Fruit fly (Drosophila melanogaster) whole organism, embryonic: Measurements from ENCODE around the gene stas.

Source experiments
- Abd-B ChIP-seq: fragments of 200-800 bp; sonication (Bioruptor generic); optimal IDR thresholded peaks from 2 replicates; lab custom pipeline; 2018; ENCODE audit warnings: missing biosample characterization, mild to moderate bottlenecking, missing genetic modification characterization, moderate library complexity
- BEAF-32 ChIP-seq: fragments of 200-800 bp; sonication (Bioruptor generic); optimal IDR thresholded peaks from 3 replicates; lab custom pipeline; 2017; ENCODE audit warnings: missing biosample characterization, missing genetic modification characterization, mild to moderate bottlenecking, moderate library complexity, missing genetic modification reagents
- BtbVII ChIP-seq: fragments of 200-800 bp; sonication (Bioruptor generic); optimal IDR thresholded peaks from 3 replicates; lab custom pipeline; 2017; ENCODE audit warnings: missing biosample characterization, mild to moderate bottlenecking, missing genetic modification characterization
- CG10147 ChIP-seq: fragments of 200-800 bp; sonication (Bioruptor generic); optimal IDR thresholded peaks from 2 replicates; lab custom pipeline; 2019; ENCODE audit warnings: missing biosample characterization, mild to moderate bottlenecking, missing genetic modification characterization, moderate library complexity
- CG10543 ChIP-seq: fragments of 200-800 bp; sonication (Bioruptor generic); optimal IDR thresholded peaks from 3 replicates; lab custom pipeline; 2017; ENCODE audit warnings: missing biosample characterization, mild to moderate bottlenecking, missing genetic modification characterization, moderate library complexity
- CG13287 ChIP-seq: fragments of 200-800 bp; sonication (Bioruptor generic); IDR thresholded peaks from 2 replicates; pipeline ENCODE4 v1.3.6; 2022; ENCODE audit warnings: missing biosample characterization, missing genetic modification characterization; ENCODE audit not compliant: partially characterized antibody
- CG14965 ChIP-seq: fragments of 200-800 bp; sonication (Bioruptor generic); optimal IDR thresholded peaks from 2 replicates; lab custom pipeline; 2016; ENCODE audit warnings: missing biosample characterization, missing genetic modification characterization, borderline replicate concordance
- CG31365 ChIP-seq: fragments of 200-800 bp; sonication (Bioruptor generic); optimal IDR thresholded peaks from 2 replicates; lab custom pipeline; 2018; ENCODE audit warnings: missing biosample characterization, mild to moderate bottlenecking, missing genetic modification characterization
- CG32532 ChIP-seq: fragments of 200-800 bp; sonication (Bioruptor generic); IDR thresholded peaks from 2 replicates; pipeline ENCODE4 v1.3.6; 2022; ENCODE audit warnings: missing biosample characterization, missing genetic modification characterization
- CG4328 ChIP-seq: fragments of 200-800 bp; sonication (Bioruptor generic); optimal IDR thresholded peaks from 3 replicates; lab custom pipeline; 2017; ENCODE audit warnings: missing biosample characterization, missing genetic modification reagents, missing genetic modification characterization
- CG4820 ChIP-seq: fragments of 200-800 bp; sonication (Bioruptor generic); optimal IDR thresholded peaks from 3 replicates; lab custom pipeline; 2016; ENCODE audit warnings: missing biosample characterization, missing genetic modification characterization
- CG6854 ChIP-seq: fragments of 200-800 bp; sonication (Bioruptor generic); optimal IDR thresholded peaks from 3 replicates; lab custom pipeline; 2017; ENCODE audit warnings: missing biosample characterization, mild to moderate bottlenecking, missing genetic modification characterization
- CG8924 ChIP-seq: fragments of 200-800 bp; optimal IDR thresholded peaks from 3 replicates; lab custom pipeline; 2019; ENCODE audit warnings: missing biosample characterization, mild to moderate bottlenecking, missing genetic modification characterization, moderate library complexity
- CG9437 ChIP-seq: fragments of 200-800 bp; sonication (Bioruptor generic); optimal IDR thresholded peaks from 2 replicates; lab custom pipeline; 2018; ENCODE audit warnings: missing biosample characterization, mild to moderate bottlenecking, missing genetic modification characterization
- CG9817 ChIP-seq: fragments of 200-800 bp; sonication (Bioruptor generic); optimal IDR thresholded peaks from 2 replicates; lab custom pipeline; 2018; ENCODE audit warnings: missing biosample characterization, mild to moderate bottlenecking, missing genetic modification characterization, moderate library complexity
- Dad ChIP-seq: fragments of 200-800 bp; sonication (Bioruptor generic); optimal IDR thresholded peaks from 3 replicates; lab custom pipeline; 2016; ENCODE audit warnings: missing biosample characterization, missing genetic modification characterization
- Dip2 ChIP-seq: fragments of 200-800 bp; sonication (Bioruptor generic); IDR thresholded peaks from 2 replicates; pipeline ENCODE4 v1.3.6; 2022; ENCODE audit warnings: missing biosample characterization, missing genetic modification characterization
- Eip74EF ChIP-seq, 2 experiments: fragments of 200-800 bp in 1 of 2; fragments of >200 bp in 1 of 2; sonication (Bioruptor generic) in 1 of 2; optimal IDR thresholded peaks; 2 replicates each; lab custom pipeline; 2017 to 2019; ENCODE audit warnings: missing biosample characterization in 2 of 2, missing genetic modification characterization in 2 of 2, mild to moderate bottlenecking in 1 of 2, moderate library complexity in 1 of 2
- Fer2 ChIP-seq: fragments of 200-800 bp; sonication (Bioruptor generic); optimal IDR thresholded peaks from 2 replicates; lab custom pipeline; 2018; ENCODE audit warnings: missing biosample characterization, mild to moderate bottlenecking, missing genetic modification characterization, moderate library complexity
- HmgD ChIP-seq: fragments of 200-800 bp; sonication (Bioruptor generic); optimal IDR thresholded peaks from 3 replicates; lab custom pipeline; 2016; ENCODE audit warnings: missing biosample characterization, missing genetic modification characterization
- Mad ChIP-seq: fragments of 200-800 bp; sonication (Bioruptor generic); optimal IDR thresholded peaks from 2 replicates; lab custom pipeline; 2016; ENCODE audit warnings: missing biosample characterization, missing genetic modification characterization
- NC2α ChIP-seq: fragments of 200-800 bp; sonication (Bioruptor generic); optimal IDR thresholded peaks from 2 replicates; lab custom pipeline; 2016; ENCODE audit warnings: missing biosample characterization, missing genetic modification characterization
- Nf-YC ChIP-seq: fragments of 200-800 bp; optimal IDR thresholded peaks from 3 replicates; lab custom pipeline; 2019; ENCODE audit warnings: missing biosample characterization, mild to moderate bottlenecking, missing genetic modification characterization, moderate library complexity
- Rx ChIP-seq: fragments of 200-800 bp; sonication (Bioruptor generic); IDR thresholded peaks from 2 replicates; pipeline ENCODE4 v1.3.6; 2022; ENCODE audit warnings: missing biosample characterization, missing genetic modification characterization
- Six4 ChIP-seq: fragments of 200-800 bp; sonication (Bioruptor generic); optimal IDR thresholded peaks from 2 replicates; lab custom pipeline; 2016; ENCODE audit warnings: missing biosample characterization, missing genetic modification characterization
- Sry-β ChIP-seq: fragments of 200-800 bp; sonication (Bioruptor generic); optimal IDR thresholded peaks from 2 replicates; lab custom pipeline; 2018; ENCODE audit warnings: missing biosample characterization, mild to moderate bottlenecking, missing genetic modification characterization, moderate library complexity
- TFAM ChIP-seq: fragments of 200-800 bp; sonication (Bioruptor generic); optimal IDR thresholded peaks from 2 replicates; lab custom pipeline; 2017; ENCODE audit warnings: missing biosample characterization, missing genetic modification characterization, inconsistent platforms
- Vsx1 ChIP-seq: fragments of 200-800 bp; sonication (Bioruptor generic); optimal IDR thresholded peaks from 2 replicates; lab custom pipeline; 2017; ENCODE audit warnings: missing biosample characterization, mild to moderate bottlenecking, missing genetic modification characterization, missing genetic modification reagents
- Xbp1 ChIP-seq: fragments of 200-800 bp; sonication (Bioruptor generic); optimal IDR thresholded peaks from 3 replicates; lab custom pipeline; 2016; ENCODE audit warnings: missing biosample characterization, mild to moderate bottlenecking, missing genetic modification characterization
- caup ChIP-seq: fragments of 200-800 bp; sonication (Bioruptor generic); optimal IDR thresholded peaks from 3 replicates; lab custom pipeline; 2017; ENCODE audit warnings: missing biosample characterization, mild to moderate bottlenecking, missing genetic modification characterization, moderate library complexity; ENCODE audit not compliant: severe bottlenecking
- chm ChIP-seq: fragments of 200-800 bp; sonication (Bioruptor generic); IDR thresholded peaks from 2 replicates; pipeline ENCODE4 v1.3.6; 2022; ENCODE audit warnings: missing biosample characterization, missing genetic modification characterization
- crc ChIP-seq: fragments of 200-800 bp; sonication (Bioruptor generic); optimal IDR thresholded peaks from 2 replicates; lab custom pipeline; 2016; ENCODE audit warnings: missing biosample characterization, missing genetic modification characterization
- crol ChIP-seq: fragments of 200-800 bp; sonication (Bioruptor generic); IDR thresholded peaks from 2 replicates; pipeline ENCODE4 v1.3.6; 2022; ENCODE audit warnings: missing biosample characterization, missing genetic modification characterization
- dmrt99B ChIP-seq: fragments of 200-800 bp; sonication (Bioruptor generic); optimal IDR thresholded peaks from 2 replicates; lab custom pipeline; 2018; ENCODE audit warnings: missing biosample characterization, mild to moderate bottlenecking, missing genetic modification characterization, moderate library complexity
- gem ChIP-seq: fragments of 200-800 bp; sonication (Bioruptor generic); optimal IDR thresholded peaks from 2 replicates; lab custom pipeline; 2019; ENCODE audit warnings: missing biosample characterization, mild to moderate bottlenecking, missing genetic modification characterization, moderate library complexity
- ind ChIP-seq: fragments of 200-800 bp; sonication (Bioruptor generic); optimal IDR thresholded peaks from 3 replicates; lab custom pipeline; 2016; ENCODE audit warnings: missing biosample characterization, missing genetic modification characterization
- lmd ChIP-seq: fragments of 200-800 bp; sonication (Bioruptor generic); IDR thresholded peaks from 2 replicates; pipeline ENCODE4 v1.3.6; 2022; ENCODE audit warnings: missing biosample characterization, missing genetic modification characterization
- lola ChIP-seq, 3 experiments: fragments of >200 bp in 2 of 3; fragments of 200-800 bp in 1 of 3; sonication (Bioruptor generic) in 1 of 3; optimal IDR thresholded peaks; 2 replicates each; lab custom pipeline; 2017 to 2019; ENCODE audit warnings: missing biosample characterization in 3 of 3, missing genetic modification characterization in 3 of 3, mild to moderate bottlenecking in 1 of 3, moderate library complexity in 1 of 3
- nmo ChIP-seq: fragments of 200-800 bp; sonication (Bioruptor generic); optimal IDR thresholded peaks from 2 replicates; lab custom pipeline; 2018; ENCODE audit warnings: missing biosample characterization, mild to moderate bottlenecking, missing genetic modification characterization, moderate library complexity
- nom ChIP-seq: fragments of 200-800 bp; sonication (Bioruptor generic); optimal IDR thresholded peaks from 2 replicates; lab custom pipeline; 2017; ENCODE audit warnings: missing biosample characterization, missing genetic modification characterization, mild to moderate bottlenecking, moderate library complexity, missing genetic modification reagents
- onecut ChIP-seq: fragments of 200-800 bp; sonication (Bioruptor generic); IDR thresholded peaks from 2 replicates; pipeline ENCODE4 v1.3.6; 2022; ENCODE audit warnings: missing biosample characterization, missing genetic modification characterization
- pho ChIP-seq: fragments of 200-800 bp; sonication (Bioruptor generic); optimal IDR thresholded peaks from 2 replicates; lab custom pipeline; 2016; ENCODE audit warnings: missing biosample characterization, missing genetic modification characterization
- rib ChIP-seq: fragments of 200-800 bp; sonication (Bioruptor generic); IDR thresholded peaks from 2 replicates; pipeline ENCODE4 v1.3.6; 2022; ENCODE audit warnings: missing biosample characterization, missing genetic modification characterization
- tna ChIP-seq: fragments of 200-800 bp; sonication (Bioruptor generic); IDR thresholded peaks from 2 replicates; pipeline ENCODE4 v1.3.6; 2022; ENCODE audit warnings: missing biosample characterization, missing genetic modification characterization; ENCODE audit not compliant: partially characterized antibody
- usp ChIP-seq: fragments of >200 bp; optimal IDR thresholded peaks from 2 replicates; lab custom pipeline; 2017; ENCODE audit warnings: missing biosample characterization, missing genetic modification characterization
- vvl ChIP-seq: fragments of 200-800 bp; sonication (Bioruptor generic); IDR thresholded peaks from 2 replicates; pipeline ENCODE4 v1.3.6; 2022; ENCODE audit warnings: missing biosample characterization, missing genetic modification characterization
- wor ChIP-seq: fragments of 200-800 bp; sonication (Bioruptor generic); IDR thresholded peaks from 2 replicates; pipeline ENCODE4 v1.3.6; 2022; ENCODE audit warnings: missing biosample characterization, missing genetic modification characterization

The stas gene

dm6 chrX:17582650-17583049 lies 45.0 kb downstream of the stas start (continued):
- TF ChIP-seq CG14965 (GFP tag; lab: Kevin White, UChicago) = no peak
- TF ChIP-seq CG6854 (GFP tag; lab: Kevin White, UChicago) = peak; percentile 31
- TF ChIP-seq CG10147 (GFP tag; lab: Kevin White, UChicago) = no peak
- no peak for TF ChIP-seq ind (GFP tag; lab: Kevin White, UChicago)
- TF ChIP-seq onecut (GFP tag; lab: Robert Waterston, UW) = peak; percentile 19; the same call in 1 of the 2 replicates
- peak; percentile 52 for TF ChIP-seq gem (tag; lab: Kevin White, UChicago)

DNA sequence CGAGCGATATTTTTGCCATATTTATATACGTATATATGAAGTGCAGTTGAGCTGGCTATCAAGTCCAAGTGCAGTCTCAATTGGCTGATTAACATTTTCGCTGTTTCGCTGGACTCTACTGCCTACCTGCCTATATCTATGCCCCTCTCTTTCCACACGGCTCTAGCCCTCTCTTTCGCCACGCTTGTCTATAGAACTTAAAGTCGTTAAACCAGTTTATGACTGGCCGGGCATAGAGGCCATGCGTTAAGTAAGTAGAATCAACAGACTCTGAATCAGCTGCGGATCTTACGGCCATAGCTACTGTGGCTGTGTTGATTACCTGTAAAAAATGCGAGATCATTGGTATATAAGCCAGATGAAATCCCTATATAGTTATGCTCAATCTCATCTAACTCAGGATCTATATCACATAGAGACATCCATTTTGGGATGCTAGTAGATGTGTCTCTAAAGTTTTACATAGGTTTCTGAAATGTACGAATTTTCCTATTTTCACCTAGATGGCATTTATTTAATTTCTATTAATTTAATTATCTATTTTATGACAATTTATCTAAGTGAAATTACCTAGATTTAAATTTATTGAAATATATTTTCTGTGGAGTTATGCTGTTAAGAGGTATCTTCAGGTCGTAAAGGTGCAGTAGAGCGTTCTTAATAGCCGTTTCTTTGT lies 46.0 kb downstream of the stas start:
- TF ChIP-seq Mad = no peak
- no peak for TF ChIP-seq vvl (GFP tag; lab: Robert Waterston, UW)
- peak; percentile 25 for TF ChIP-seq CG4820
- TF ChIP-seq CG32532 (GFP tag; lab: Robert Waterston, UW) = 0 out of 2 replicates have a peak, but pooled peaks have one; percentile 4
- TF ChIP-seq CG31365 = no peak
- TF ChIP-seq CG9817 = no peak
- TF ChIP-seq CG4328 (GFP tag; lab: Kevin White, UChicago) = no peak
- TF ChIP-seq chm = no peak
- TF ChIP-seq wor (GFP tag; lab: Robert Waterston, UW) = no peak
- no peak for TF ChIP-seq Dad (GFP tag; lab: Kevin White, UChicago)
- TF ChIP-seq lola (GFP tag; optimal IDR thresholded peaks at IDR 0.05; lab: Kevin White, UChicago) = peak in 1 of 3 experiments; percentile 73
- TF ChIP-seq dmrt99B (tag; lab: Kevin White, UChicago) = no peak
- no peak for TF ChIP-seq NC2α (GFP tag; lab: Kevin White, UChicago)
- no peak for TF ChIP-seq Vsx1
- TF ChIP-seq Rx (GFP tag; lab: Robert Waterston, UW) = no peak
- peak; percentile 51 for TF ChIP-seq nmo (GFP tag; lab: Kevin White, UChicago)
- no peak for TF ChIP-seq crc
- no peak for TF ChIP-seq BEAF-32
- TF ChIP-seq lmd (GFP tag; lab: Robert Waterston, UW) = no peak
- TF ChIP-seq Fer2 = no peak
- peak; percentile 38; the same call in 1 of the 2 replicates for TF ChIP-seq crol
- TF ChIP-seq Dip2 (GFP tag; lab: Robert Waterston, UW) = no peak
- TF ChIP-seq Nf-YC (tag; lab: Kevin White, UChicago) = peak; percentile 71
- TF ChIP-seq Six4 = no peak
- TF ChIP-seq Sry-β (GFP tag; lab: Kevin White, UChicago) = no peak
- no peak for TF ChIP-seq TFAM
- TF ChIP-seq CG10543 = no peak
- no peak for TF ChIP-seq Eip74EF (GFP tag; optimal IDR thresholded peaks at IDR 0.05; lab: Kevin White, UChicago)
- TF ChIP-seq nom (GFP tag; lab: Kevin White, UChicago) = no peak
- no peak for TF ChIP-seq CG13287 (GFP tag; lab: Robert Waterston, UW)
- TF ChIP-seq usp (GFP tag; lab: Kevin White, UChicago) = no peak
- no peak for TF ChIP-seq tna (GFP tag; lab: Robert Waterston, UW)
- no peak for TF ChIP-seq pho (GFP tag; lab: Kevin White, UChicago)
- TF ChIP-seq caup = no peak
- peak; percentile 46 for TF ChIP-seq CG8924 (tag; lab: Kevin White, UChicago)
- TF ChIP-seq CG9437 = peak; percentile 17
- TF ChIP-seq rib (GFP tag; lab: Robert Waterston, UW) = no peak
- peak; percentile 26 for TF ChIP-seq Abd-B (GFP tag; lab: Kevin White, UChicago)
- no peak for TF ChIP-seq BtbVII (GFP tag; lab: Kevin White, UChicago)
- no peak for TF ChIP-seq onecut (GFP tag; lab: Robert Waterston, UW)
- no peak for TF ChIP-seq HmgD
- peak; percentile 21 for TF ChIP-seq Xbp1 (GFP tag; lab: Kevin White, UChicago)
